Comparison of ENCODE assay signal across 1 fruit fly cellular context in the genomic region with DNA sequence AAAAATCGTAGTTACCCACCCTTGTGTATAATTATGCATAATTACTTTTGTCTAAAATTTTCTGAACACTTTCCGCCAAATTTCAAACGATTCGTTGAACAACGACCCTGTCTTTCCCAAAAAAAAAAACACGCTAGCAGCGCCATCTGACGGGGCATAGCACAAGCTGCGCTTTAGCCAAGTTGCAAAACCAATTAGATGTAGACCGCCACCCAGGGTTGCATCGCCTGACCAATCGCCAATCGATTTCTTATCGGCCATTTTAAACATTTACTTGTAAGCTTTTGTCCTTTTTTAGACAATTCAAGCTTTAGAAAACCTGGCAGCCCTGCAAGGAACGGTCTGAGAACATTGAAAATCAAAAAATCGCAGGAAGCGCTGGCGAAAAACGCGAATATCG.
TF ChIP-seq lines count a peak whose summit lies in the region.

Gene CG3556, plus strand, starts transcription at position 323 of the 400 bp plus-strand sequence.

TF ChIP-seq in whole organism, embryonic, 481 proteins besides CTCF, POLR2A, EP300 and RAD21 (continued from another document):
- TF ChIP-seq amos (GFP tag; IDR thresholded peaks at IDR 0.05; lab: Robert Waterston, UW; ENCODE audit: partially characterized antibody) (peak; percentile 55; the same call in 1 of the 2 replicates), HLHmδ (GFP tag; optimal IDR thresholded peaks at IDR 0.05; lab: Kevin White, UChicago) (no peak), Fer2 (tag; optimal IDR thresholded peaks at IDR 0.05; lab: Kevin White, UChicago) (no peak), otp (GFP tag; IDR thresholded peaks at IDR 0.05; lab: Robert Waterston, UW) (peak; percentile 58; the same call in 1 of the 3 replicates), CG15696 (tag; optimal IDR thresholded peaks at IDR 0.05; lab: Kevin White, UChicago) (peak; percentile 3), nom (GFP tag; optimal IDR thresholded peaks at IDR 0.05; lab: Kevin White, UChicago) (no peak), Lpt (GFP tag; optimal IDR thresholded peaks at IDR 0.05; lab: Kevin White, UChicago) (no peak), CG15269 (tag; optimal IDR thresholded peaks at IDR 0.05; lab: Kevin White, UChicago) (no peak), Sox102F (GFP tag; optimal IDR thresholded peaks at IDR 0.05; lab: Kevin White, UChicago) (no peak), pzg (GFP tag; optimal IDR thresholded peaks at IDR 0.05; lab: Kevin White, UChicago) (peak; percentile 87), slp2 (GFP tag; optimal IDR thresholded peaks at IDR 0.05; lab: Kevin White, UChicago) (peak; percentile 3), GATAe (GFP tag; conservative IDR thresholded peaks at IDR 0.05; lab: Robert Waterston, UW) (no peak), gce (GFP tag; IDR thresholded peaks at IDR 0.05; lab: Robert Waterston, UW) (no peak), CG9797 (GFP tag; optimal IDR thresholded peaks at IDR 0.05; lab: Kevin White, UChicago) (peak; percentile 48), NFAT (GFP tag; IDR thresholded peaks at IDR 0.05; lab: Robert Waterston, UW) (0 out of 2 replicates have a peak, but pooled peaks have one; percentile 58), CG12942 (GFP tag; optimal IDR thresholded peaks at IDR 0.05; lab: Kevin White, UChicago) (peak; percentile 8), br (optimal IDR thresholded peaks at IDR 0.05; lab: Kevin White, UChicago) (no peak), CG31441 (GFP tag; IDR thresholded peaks at IDR 0.05; lab: Robert Waterston, UW) (no peak), CG7372 (GFP tag; IDR thresholded peaks at IDR 0.05; lab: Robert Waterston, UW) (peak; percentile 15; the same call in 1 of the 2 replicates), CG12071 (GFP tag; optimal IDR thresholded peaks at IDR 0.05; lab: Kevin White, UChicago) (no peak), CG13775 (GFP tag; optimal IDR thresholded peaks at IDR 0.05; lab: Kevin White, UChicago) (peak; percentile 37), CG17361 (GFP tag; IDR thresholded peaks at IDR 0.05; lab: Robert Waterston, UW) (no peak; the same call in 2 of the 3 replicates), CG18011 (GFP tag; optimal IDR thresholded peaks at IDR 0.05; lab: Kevin White, UChicago) (no peak), pros (GFP tag; optimal IDR thresholded peaks at IDR 0.05; lab: Kevin White, UChicago) (no peak), p53 (GFP tag; optimal IDR thresholded peaks at IDR 0.05; lab: Kevin White, UChicago) (peak; percentile 50), Dp (GFP tag; optimal IDR thresholded peaks at IDR 0.05; lab: Kevin White, UChicago) (peak; percentile 86), CG13123 (GFP tag; optimal IDR thresholded peaks at IDR 0.05; lab: Kevin White, UChicago) (peak; percentile 16), Dip2 (GFP tag; IDR thresholded peaks at IDR 0.05; lab: Robert Waterston, UW) (peak; percentile 32; the same call in 1 of the 2 replicates), maf-S (GFP tag; optimal IDR thresholded peaks at IDR 0.05; lab: Kevin White, UChicago) (no peak), croc (GFP tag; conservative IDR thresholded peaks at IDR 0.05; lab: Robert Waterston, UW) (no peak), CG18619 (GFP tag; optimal IDR thresholded peaks at IDR 0.05; lab: Kevin White, UChicago) (peak; percentile 14), Optix (GFP tag; IDR thresholded peaks at IDR 0.05; lab: Robert Waterston, UW) (0 out of 3 replicates have a peak, but pooled peaks have one; percentile 40), ci (GFP tag; IDR thresholded peaks at IDR 0.05; lab: Robert Waterston, UW) (peak; percentile 88), CG43689 (GFP tag; IDR thresholded peaks at IDR 0.05; lab: Robert Waterston, UW) (no peak), chif (GFP tag; optimal IDR thresholded peaks at IDR 0.05; lab: Kevin White, UChicago) (peak in 1 of 2 experiments; percentile 64), CG14667 (GFP tag; IDR thresholded peaks at IDR 0.05; lab: Robert Waterston, UW) (peak; percentile 37; the same call in 1 of the 2 replicates), CG5953 (GFP tag; IDR thresholded peaks at IDR 0.05; lab: Robert Waterston, UW) (0 out of 2 replicates have a peak, but pooled peaks have one; percentile 33), danr (GFP tag; IDR thresholded peaks at IDR 0.05; lab: Robert Waterston, UW) (no peak), CG12391 (tag; optimal IDR thresholded peaks at IDR 0.05; lab: Kevin White, UChicago) (peak; percentile 44), CG2678 (tag; optimal IDR thresholded peaks at IDR 0.05; lab: Kevin White, UChicago) (no peak), unpg (GFP tag; optimal IDR thresholded peaks at IDR 0.05; lab: Kevin White, UChicago) (no peak), Myb (GFP tag; optimal IDR thresholded peaks at IDR 0.05; lab: Kevin White, UChicago) (peak; percentile 77), tll (GFP tag; optimal IDR thresholded peaks at IDR 0.05; lab: Kevin White, UChicago) (no peak), CG1832 (GFP tag; optimal IDR thresholded peaks at IDR 0.05; lab: Kevin White, UChicago) (no peak), Hr78 (GFP tag; optimal IDR thresholded peaks at IDR 0.05; lab: Kevin White, UChicago) (no peak), Mes4 (GFP tag; optimal IDR thresholded peaks at IDR 0.05; lab: Kevin White, UChicago) (peak; percentile 40), CG17829 (tag; optimal IDR thresholded peaks at IDR 0.05; lab: Kevin White, UChicago) (no peak), CG6254 (GFP tag; optimal IDR thresholded peaks at IDR 0.05; lab: Kevin White, UChicago) (no peak), CG11696 (GFP tag; IDR thresholded peaks at IDR 0.05; lab: Robert Waterston, UW) (no peak), crol (GFP tag; IDR thresholded peaks at IDR 0.05; lab: Robert Waterston, UW) (no peak), vnd (GFP tag; IDR thresholded peaks at IDR 0.05; lab: Robert Waterston, UW; ENCODE audit: partially characterized antibody) (0 out of 3 replicates have a peak, but pooled peaks have one; percentile 34), CG2116 (GFP tag; optimal IDR thresholded peaks at IDR 0.05; lab: Kevin White, UChicago) (peak; percentile 99), Camta (GFP tag; optimal IDR thresholded peaks at IDR 0.05; lab: Kevin White, UChicago) (no peak), Deaf1 (tag; optimal IDR thresholded peaks at IDR 0.05; lab: Kevin White, UChicago) (no peak), eve (GFP tag; optimal IDR thresholded peaks at IDR 0.05; lab: Kevin White, UChicago) (no peak), mld (GFP tag; IDR thresholded peaks at IDR 0.05; lab: Robert Waterston, UW; ENCODE audit: partially characterized antibody) (0 out of 3 replicates have a peak, but pooled peaks have one; percentile 32), CG6654 (GFP tag; optimal IDR thresholded peaks at IDR 0.05; lab: Kevin White, UChicago) (no peak), CG12659 (GFP tag; optimal IDR thresholded peaks at IDR 0.05; lab: Kevin White, UChicago) (peak; percentile 71), lola (GFP tag; optimal IDR thresholded peaks at IDR 0.05; lab: Kevin White, UChicago) (no peak), scrt (GFP tag; optimal IDR thresholded peaks at IDR 0.05; lab: Kevin White, UChicago) (no peak), Gug (GFP tag; IDR thresholded peaks at IDR 0.05; lab: Robert Waterston, UW) (peak; percentile 39; the same call in 1 of the 4 replicates), D (optimal IDR thresholded peaks at IDR 0.05; lab: Kevin White, UChicago) (no peak), D (GFP tag; optimal IDR thresholded peaks at IDR 0.05; lab: Kevin White, UChicago) (no peak), CG12155 (GFP tag; optimal IDR thresholded peaks at IDR 0.05; lab: Kevin White, UChicago) (peak; percentile 4), CG15479 (GFP tag; optimal IDR thresholded peaks at IDR 0.05; lab: Kevin White, UChicago) (no peak), CG11695 (GFP tag; IDR thresholded peaks at IDR 0.05; lab: Robert Waterston, UW) (no peak), pum (GFP tag; optimal IDR thresholded peaks at IDR 0.05; lab: Kevin White, UChicago) (peak; percentile 26), CG30403 (GFP tag; optimal IDR thresholded peaks at IDR 0.05; lab: Kevin White, UChicago) (peak; percentile 49), shn (GFP tag; optimal IDR thresholded peaks at IDR 0.05; lab: Kevin White, UChicago) (peak; percentile 30), CG2889 (GFP tag; IDR thresholded peaks at IDR 0.05; lab: Robert Waterston, UW) (no peak), rib (GFP tag; IDR thresholded peaks at IDR 0.05; lab: Robert Waterston, UW) (no peak), CG7839 (tag; optimal IDR thresholded peaks at IDR 0.05; lab: Kevin White, UChicago) (no peak), CG18764 (GFP tag; optimal IDR thresholded peaks at IDR 0.05; lab: Kevin White, UChicago) (peak; percentile 22), fd64A (GFP tag; optimal IDR thresholded peaks at IDR 0.05; lab: Kevin White, UChicago) (no peak), dimm (GFP tag; IDR thresholded peaks at IDR 0.05; lab: Robert Waterston, UW) (no peak), CG6683 (GFP tag; optimal IDR thresholded peaks at IDR 0.05; lab: Kevin White, UChicago) (peak; percentile 35), CG18599 (GFP tag; optimal IDR thresholded peaks at IDR 0.05; lab: Kevin White, UChicago) (no peak), MBD-R2 (GFP tag; IDR thresholded peaks at IDR 0.05; lab: Robert Waterston, UW) (peak; percentile 55), zfh2 (GFP tag; optimal IDR thresholded peaks at IDR 0.05; lab: Kevin White, UChicago) (peak; percentile 13), ash1 (GFP tag; optimal IDR thresholded peaks at IDR 0.05; lab: Kevin White, UChicago) (no peak), Opbp (GFP tag; IDR thresholded peaks at IDR 0.05; lab: Robert Waterston, UW; ENCODE audit: partially characterized antibody) (peak; percentile 72), CG9817 (tag; optimal IDR thresholded peaks at IDR 0.05; lab: Kevin White, UChicago) (peak; percentile 19), oc (tag; optimal IDR thresholded peaks at IDR 0.05; lab: Kevin White, UChicago) (no peak), fd3F (GFP tag; optimal IDR thresholded peaks at IDR 0.05; lab: Kevin White, UChicago) (no peak), crp (GFP tag; optimal IDR thresholded peaks at IDR 0.05; lab: Kevin White, UChicago) (peak in 1 of 2 experiments; percentile 10), D19B (GFP tag; optimal IDR thresholded peaks at IDR 0.05; lab: Kevin White, UChicago) (no peak), odd (GFP tag; optimal IDR thresholded peaks at IDR 0.05; lab: Kevin White, UChicago) (no peak), CG11504 (tag; optimal IDR thresholded peaks at IDR 0.05; lab: Kevin White, UChicago) (no peak), Max (GFP tag; optimal IDR thresholded peaks at IDR 0.05; lab: Kevin White, UChicago) (no peak), CG31388 (GFP tag; optimal IDR thresholded peaks at IDR 0.05; lab: Kevin White, UChicago) (no peak), tin (GFP tag; optimal IDR thresholded peaks at IDR 0.05; lab: Kevin White, UChicago) (peak; percentile 56), Ada2b (GFP tag; IDR thresholded peaks at IDR 0.05; lab: Robert Waterston, UW) (no peak)
